Worm (Caenorhabditis elegans) whole organism, L4/young adult: ENCODE data around the gene T14G12.6.

ENCODE experiments used
- dao-5 ChIP-seq: sonication (generic microtip); optimal IDR thresholded peaks from 2 replicates; lab custom pipeline; 2016; ENCODE audit warnings: missing genotype, missing genetic modification characterization, moderate library complexity, missing compliant biosample characterization
- him-1 ChIP-seq: sonication (generic microtip); optimal IDR thresholded peaks from 2 replicates; lab custom pipeline; 2016; ENCODE audit warnings: missing genotype, missing genetic modification reagents, missing genetic modification characterization, missing compliant biosample characterization

DNA sequence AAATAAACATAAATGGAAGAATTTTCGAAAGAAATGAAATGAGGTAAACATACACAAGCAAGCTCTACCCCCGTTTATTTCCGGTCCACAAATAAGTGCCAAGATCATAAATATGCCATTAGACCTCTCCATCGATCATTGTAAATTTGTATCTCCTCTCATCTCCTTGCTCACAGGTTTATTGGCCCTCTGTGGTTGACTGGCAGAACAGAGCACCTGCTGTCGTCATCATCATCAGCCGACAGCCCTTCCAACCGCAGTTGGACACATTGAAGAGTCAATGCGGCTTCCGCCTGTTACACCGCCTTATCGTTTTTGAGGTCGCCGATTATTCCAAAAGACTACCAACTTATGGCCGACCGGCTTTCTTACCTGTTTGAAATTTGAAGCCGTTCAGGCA, 20.6 kb downstream of the T14G12.6 start:
- no peak for TF ChIP-seq dao-5 (tag; lab: Kevin White, UChicago)
- TF ChIP-seq him-1 (tag; lab: Kevin White, UChicago), result no peak
